Fruit fly (Drosophila melanogaster) whole organism, pupa: ENCODE measurements around the gene Cyp4g1.
A peak's percentile ranks its signal among the peaks of the same experiment; 100 is the strongest.

Experiments used
- CG12605 ChIP-seq: fragments of 200-800 bp; sonication (Bioruptor generic); IDR thresholded peaks from 2 replicates; pipeline ENCODE4 v1.3.6; 2022; ENCODE audit warnings: missing biosample characterization, missing genetic modification characterization
- CG13204 ChIP-seq: fragments of 200-800 bp; sonication (Bioruptor generic); optimal IDR thresholded peaks from 2 replicates; lab custom pipeline; 2018; ENCODE audit warnings: missing biosample characterization, mild to moderate bottlenecking, missing genetic modification characterization, moderate library complexity
- CG14655 ChIP-seq: fragments of 200-800 bp; sonication (Bioruptor generic); optimal IDR thresholded peaks from 3 replicates; lab custom pipeline; 2017; ENCODE audit warnings: mild to moderate bottlenecking, missing biosample characterization, missing genetic modification reagents, missing genetic modification characterization
- CG15710 ChIP-seq: fragments of 200-800 bp; sonication (Bioruptor generic); optimal IDR thresholded peaks from 2 replicates; lab custom pipeline; 2018; ENCODE audit warnings: missing biosample characterization, mild to moderate bottlenecking, missing genetic modification characterization, moderate library complexity
- CG17806 ChIP-seq: fragments of 200-800 bp; sonication (Bioruptor generic); optimal IDR thresholded peaks from 2 replicates; lab custom pipeline; 2018; ENCODE audit warnings: missing biosample characterization, mild to moderate bottlenecking, missing genetic modification characterization, moderate library complexity
- CG32121 ChIP-seq: fragments of 200-800 bp; sonication (Bioruptor generic); IDR thresholded peaks from 2 replicates; pipeline ENCODE4 v1.3.6; 2022; ENCODE audit warnings: missing biosample characterization, missing genetic modification characterization
- CG8159 ChIP-seq: fragments of 200-800 bp; sonication (Bioruptor generic); optimal IDR thresholded peaks from 3 replicates; lab custom pipeline; 2018; ENCODE audit warnings: missing biosample characterization, mild to moderate bottlenecking, missing genetic modification characterization, moderate library complexity
- EcR ChIP-seq: fragments of 200-800 bp; sonication (Bioruptor generic); optimal IDR thresholded peaks from 3 replicates; lab custom pipeline; 2019; ENCODE audit warnings: missing biosample characterization, missing genetic modification characterization, mild to moderate bottlenecking, moderate library complexity, missing genetic modification reagents
- Snoo ChIP-seq: fragments of 200-800 bp; sonication (Bioruptor generic); optimal IDR thresholded peaks from 3 replicates; lab custom pipeline; 2017; ENCODE audit warnings: missing biosample characterization, mild to moderate bottlenecking, missing genetic modification characterization, inconsistent platforms
- fd96Ca ChIP-seq: fragments of 200-800 bp; sonication (Bioruptor generic); IDR thresholded peaks from 3 replicates; pipeline ENCODE4 v1.3.6; 2022; ENCODE audit warnings: missing biosample characterization, missing genetic modification characterization
- gl ChIP-seq: fragments of 200-800 bp; sonication (Bioruptor generic); optimal IDR thresholded peaks from 2 replicates; lab custom pipeline; 2018; ENCODE audit warnings: missing biosample characterization, mild to moderate bottlenecking, missing genetic modification characterization
- rn ChIP-seq: fragments of 200-800 bp; sonication (Bioruptor generic); IDR thresholded peaks from 2 replicates; pipeline ENCODE4 v1.3.6; 2022; ENCODE audit warnings: missing biosample characterization, missing genetic modification characterization

dm6 chrX:494607-495006 lies 25.5 kb upstream of the Cyp4g1 start, which contains the start of gene CG17778:
- no peak for TF ChIP-seq CG13204
- no peak for TF ChIP-seq rn
- no peak for TF ChIP-seq CG12605
- TF ChIP-seq CG32121 (GFP tag; lab: Robert Waterston, UW): no peak
- TF ChIP-seq CG17806: peak; percentile 2
- 0 out of 3 replicates have a peak, but pooled peaks have one; percentile 28 for TF ChIP-seq fd96Ca (GFP tag; lab: Robert Waterston, UW)
- TF ChIP-seq gl (tag; lab: Kevin White, UChicago): no peak
- no peak for TF ChIP-seq CG15710
- no peak for TF ChIP-seq Snoo (tag; lab: Kevin White, UChicago)
- no peak for TF ChIP-seq CG14655
- TF ChIP-seq CG8159 (tag; lab: Kevin White, UChicago): no peak
- no peak for TF ChIP-seq EcR (GFP tag; lab: Kevin White, UChicago)
